Worm (Caenorhabditis elegans) whole organism, young adult: Measurements from ENCODE around the gene spds-1.

Experiments used
- Y79H2A.3 ChIP-seq: fragments of 200-800 bp; sonication (Bioruptor generic); conservative IDR thresholded peaks from 2 replicates; pipeline ENCODE4 v1.3.6; 2022; ENCODE audit warnings: missing genetic modification reagents, missing genetic modification characterization, missing compliant biosample characterization
- ama-1 ChIP-seq, 3 experiments: fragments of 150-350 bp in 1 of 3; sonication (generic microtip) in 2 of 3; optimal IDR thresholded peaks; 2 replicates each; lab custom pipeline; 2014 to 2018; ENCODE audit warnings: missing biosample characterization in 2 of 3, missing genetic modification characterization in 2 of 3, missing genetic modification reagents in 2 of 3
- pha-4 ChIP-seq: fragments of 150-350 bp; sonication (generic microtip); optimal IDR thresholded peaks from 2 replicates; lab custom pipeline; 2014; ENCODE audit warnings: missing biosample characterization, missing genetic modification reagents, missing genetic modification characterization

ce11 chrII:12808746-12809145, 2.0 kb downstream of the spds-1 start:
- TF ChIP-seq pha-4 (tag; lab: Kevin White, UChicago) (no peak), ama-1 (optimal IDR thresholded peaks at IDR 0.05; lab: Kevin White, UChicago) (no peak), ama-1 (GFP tag; optimal IDR thresholded peaks at IDR 0.05; lab: Kevin White, UChicago) (no peak), Y79H2A.3 (no peak)
